Worm (Caenorhabditis elegans): ENCODE measurements around the gene hmp-1.

hmp-1 gene

ce11 chrV:11887988-11888499 lies 42.4 kb downstream of the hmp-1 start, which contains the start of gene adh-1:
Gene adh-1 (plus strand): TSS chrV:11888248.
- TF ChIP-seq fos-1 (tag; optimal IDR thresholded peaks at IDR 0.05) (no peak), pax-3 (tag; optimal IDR thresholded peaks at IDR 0.05) (peak; percentile 56), nhr-90 (tag; optimal IDR thresholded peaks at IDR 0.05; ENCODE audit: poor library complexity) (peak; percentile 75), alr-1 (tag; optimal IDR thresholded peaks at IDR 0.05; ENCODE audit: borderline replicate concordance) (no peak), ces-1 (GFP tag; optimal IDR thresholded peaks at IDR 0.05) (no peak), unc-130 (tag; optimal IDR thresholded peaks at IDR 0.05) (peak; percentile 67), nhr-47 (tag; optimal IDR thresholded peaks at IDR 0.05) (peak; percentile 77), hlh-4 (tag; optimal IDR thresholded peaks at IDR 0.05) (no peak), vab-15 (tag; optimal IDR thresholded peaks at IDR 0.05) (no peak), ztf-4 (tag; optimal IDR thresholded peaks at IDR 0.05) (peak; percentile 56), ceh-90 (tag; optimal IDR thresholded peaks at IDR 0.05) (no peak), ztf-11 (tag; optimal IDR thresholded peaks at IDR 0.05) (peak in 1 of 2 experiments; percentile 8), ceh-63 (GFP tag; optimal IDR thresholded peaks at IDR 0.05) (no peak), sup-37 (GFP tag; optimal IDR thresholded peaks at IDR 0.05) (peak; percentile 90), unc-62 (GFP tag; optimal IDR thresholded peaks at IDR 0.05) (no peak), nhr-237 (tag; optimal IDR thresholded peaks at IDR 0.05) (no peak), ceh-8 (GFP tag; optimal IDR thresholded peaks at IDR 0.05) (no peak), aly-2 (tag; optimal IDR thresholded peaks at IDR 0.05) (no peak), isw-1 (GFP tag; IDR thresholded peaks at IDR 0.05) (no peak), egl-27 (tag; optimal IDR thresholded peaks at IDR 0.05) (no peak), xbp-1 (tag; optimal IDR thresholded peaks at IDR 0.05) (peak; percentile 61), sox-4 (tag; optimal IDR thresholded peaks at IDR 0.05) (peak; percentile 57), tlp-1 (tag; optimal IDR thresholded peaks at IDR 0.05) (no peak), nhr-19 (GFP tag; conservative IDR thresholded peaks at IDR 0.05) (peak; percentile 99), unc-30 (tag; optimal IDR thresholded peaks at IDR 0.05) (no peak), unc-86 (tag; optimal IDR thresholded peaks at IDR 0.05) (no peak), mep-1 (tag; optimal IDR thresholded peaks at IDR 0.05) (peak; percentile 24), zip-4 (GFP tag; optimal IDR thresholded peaks at IDR 0.05) (no peak), egl-13 (tag; optimal IDR thresholded peaks at IDR 0.05) (no peak), lin-39 (tag; optimal IDR thresholded peaks at IDR 0.05) (peak; percentile 72), zag-1 (tag; optimal IDR thresholded peaks at IDR 0.05) (no peak), mef-2 (tag; optimal IDR thresholded peaks at IDR 0.05) (no peak), lin-13 (GFP tag; optimal IDR thresholded peaks at IDR 0.05) (peak; percentile 62), Y116A8C.19 (tag; optimal IDR thresholded peaks at IDR 0.05; ENCODE audit: borderline replicate concordance) (no peak), nhr-76 (tag; optimal IDR thresholded peaks at IDR 0.05) (no peak), ets-5 (GFP tag; IDR thresholded peaks at IDR 0.05) (no peak), efl-3 (GFP tag; optimal IDR thresholded peaks at IDR 0.05) (no peak), snu-23 (GFP tag; optimal IDR thresholded peaks at IDR 0.05) (peak; percentile 82), lin-35 (GFP tag; optimal IDR thresholded peaks at IDR 0.05) (peak; percentile 37 to 68), snpc-4 (tag; optimal IDR thresholded peaks at IDR 0.05) (peak; percentile 30), aha-1 (tag; optimal IDR thresholded peaks at IDR 0.05) (no peak), lin-15B (tag; optimal IDR thresholded peaks at IDR 0.05) (no peak), grh-1 (GFP tag; IDR thresholded peaks at IDR 0.05) (no peak), C34B4.2 (tag; optimal IDR thresholded peaks at IDR 0.05) (peak; percentile 42), lin-14 (GFP tag; optimal IDR thresholded peaks at IDR 0.05) (peak; percentile 97), elt-3 (tag; optimal IDR thresholded peaks at IDR 0.05) (peak in 3 of 6 experiments; percentile 18 to 99 (median 41)), blmp-1 (tag; optimal IDR thresholded peaks at IDR 0.05) (peak; percentile 89), mdl-1 (tag; optimal IDR thresholded peaks at IDR 0.05) (peak; percentile 25 to 99), hpl-2 (GFP tag; optimal IDR thresholded peaks at IDR 0.05) (no peak), lir-3 (tag; optimal IDR thresholded peaks at IDR 0.05; ENCODE audit: poor library complexity) (peak; percentile 70), pag-3 (tag; optimal IDR thresholded peaks at IDR 0.05; ENCODE audit: borderline replicate concordance, insufficient read depth) (peak; percentile 47), dpl-1 (GFP tag; optimal IDR thresholded peaks at IDR 0.05) (peak; percentile 4 to 50 (median 8))

Measured in whole organism, L1 larva.